Fruit fly (Drosophila melanogaster) whole organism, embryonic: ENCODE data around the gene cnc.

ENCODE experiments used
- Antp ChIP-seq: fragments of 200-800 bp; sonication (Bioruptor generic); optimal IDR thresholded peaks from 3 replicates; lab custom pipeline; 2016; ENCODE audit warnings: missing biosample characterization, missing genetic modification characterization
- Bdp1 ChIP-seq: fragments of 200-800 bp; sonication (Bioruptor generic); optimal IDR thresholded peaks from 3 replicates; lab custom pipeline; 2016; ENCODE audit warnings: missing biosample characterization, missing genetic modification characterization
- CG1024 ChIP-seq: fragments of 200-800 bp; sonication (Bioruptor generic); IDR thresholded peaks from 2 replicates; pipeline ENCODE4 v1.3.6; 2022; ENCODE audit warnings: missing biosample characterization, missing genetic modification characterization
- CG11456 ChIP-seq: fragments of 200-800 bp; sonication (Bioruptor generic); IDR thresholded peaks from 3 replicates; pipeline ENCODE4 v1.3.6; 2022; ENCODE audit warnings: missing biosample characterization, missing genetic modification characterization
- CG1233 ChIP-seq: fragments of 200-800 bp; sonication (Bioruptor generic); optimal IDR thresholded peaks from 4 replicates; lab custom pipeline; 2018; ENCODE audit warnings: missing biosample characterization, mild to moderate bottlenecking, missing genetic modification characterization
- CG12659 ChIP-seq: fragments of 200-800 bp; sonication (Bioruptor generic); optimal IDR thresholded peaks from 3 replicates; lab custom pipeline; 2017; ENCODE audit warnings: mild to moderate bottlenecking, missing biosample characterization, missing genetic modification reagents, missing genetic modification characterization
- CG1832 ChIP-seq: fragments of 200-800 bp; sonication (Bioruptor generic); optimal IDR thresholded peaks from 2 replicates; lab custom pipeline; 2017; ENCODE audit warnings: missing biosample characterization, mild to moderate bottlenecking, missing genetic modification characterization, inconsistent platforms
- CG18599 ChIP-seq: fragments of 200-800 bp; sonication (Bioruptor generic); optimal IDR thresholded peaks from 3 replicates; lab custom pipeline; 2017; ENCODE audit warnings: missing biosample characterization, missing genetic modification characterization, mild to moderate bottlenecking, moderate library complexity, missing genetic modification reagents
- CG2129 ChIP-seq: fragments of 200-800 bp; sonication (Bioruptor generic); IDR thresholded peaks from 2 replicates; pipeline ENCODE4 v1.3.6; 2022; ENCODE audit warnings: missing biosample characterization, missing genetic modification characterization; ENCODE audit not compliant: partially characterized antibody
- CG31441 ChIP-seq: fragments of 200-800 bp; sonication (Bioruptor generic); IDR thresholded peaks from 2 replicates; pipeline ENCODE4 v1.3.6; 2022; ENCODE audit warnings: missing biosample characterization, missing genetic modification characterization
- CG3407 ChIP-seq: fragments of 200-800 bp; sonication (Bioruptor generic); optimal IDR thresholded peaks from 2 replicates; lab custom pipeline; 2018; ENCODE audit warnings: missing biosample characterization, mild to moderate bottlenecking, missing genetic modification characterization
- CG4404 ChIP-seq: fragments of 200-800 bp; sonication (Bioruptor generic); IDR thresholded peaks from 2 replicates; pipeline ENCODE4 v1.3.6; 2022; ENCODE audit warnings: missing biosample characterization, missing genetic modification characterization
- CG7963 ChIP-seq: fragments of 200-800 bp; sonication (Bioruptor generic); IDR thresholded peaks from 3 replicates; pipeline ENCODE4 v1.3.6; 2022; ENCODE audit warnings: missing biosample characterization, missing genetic modification characterization; ENCODE audit not compliant: partially characterized antibody
- CG9609 ChIP-seq: fragments of 200-800 bp; sonication (Bioruptor generic); optimal IDR thresholded peaks from 3 replicates; lab custom pipeline; 2016; ENCODE audit warnings: missing biosample characterization, missing genetic modification characterization
- CTCF ChIP-seq: fragments of 200-800 bp; sonication (Bioruptor generic); optimal IDR thresholded peaks from 2 replicates; lab custom pipeline; 2017; ENCODE audit warnings: missing biosample characterization, mild to moderate bottlenecking, missing genetic modification characterization, moderate library complexity
- Dip3 ChIP-seq: fragments of 200-800 bp; sonication (Bioruptor generic); optimal IDR thresholded peaks from 3 replicates; lab custom pipeline; 2016; ENCODE audit warnings: missing biosample characterization, missing genetic modification characterization
- Dll ChIP-seq: fragments of 200-800 bp; sonication (Bioruptor generic); IDR thresholded peaks from 4 replicates; pipeline ENCODE4 v1.3.6; 2022; ENCODE audit warnings: missing biosample characterization, missing genetic modification characterization; ENCODE audit not compliant: partially characterized antibody
- Doc2 ChIP-seq: fragments of 200-800 bp; sonication (Bioruptor generic); IDR thresholded peaks from 2 replicates; pipeline ENCODE4 v1.3.6; 2022; ENCODE audit warnings: missing biosample characterization, missing genetic modification characterization
- Eip74EF ChIP-seq, 2 experiments: fragments of 200-800 bp in 1 of 2; fragments of >200 bp in 1 of 2; sonication (Bioruptor generic) in 1 of 2; optimal IDR thresholded peaks; 2 replicates each; lab custom pipeline; 2017 to 2019; ENCODE audit warnings: missing biosample characterization in 2 of 2, missing genetic modification characterization in 2 of 2, mild to moderate bottlenecking in 1 of 2, moderate library complexity in 1 of 2
- Gsc ChIP-seq: fragments of 200-800 bp; sonication (Bioruptor generic); IDR thresholded peaks from 2 replicates; pipeline ENCODE4 v1.3.6; 2022; ENCODE audit warnings: missing biosample characterization, missing genetic modification characterization
- HHEX ChIP-seq: fragments of 200-800 bp; sonication (Bioruptor generic); optimal IDR thresholded peaks from 3 replicates; lab custom pipeline; 2017; ENCODE audit warnings: missing biosample characterization, mild to moderate bottlenecking, missing genetic modification characterization, missing genetic modification reagents
- HLHmδ ChIP-seq: fragments of 200-800 bp; sonication (Bioruptor generic); optimal IDR thresholded peaks from 2 replicates; lab custom pipeline; 2018; ENCODE audit warnings: missing biosample characterization, mild to moderate bottlenecking, missing genetic modification characterization, moderate library complexity
- MTF-1 ChIP-seq: fragments of 200-800 bp; sonication (Bioruptor generic); optimal IDR thresholded peaks from 2 replicates; lab custom pipeline; 2018; ENCODE audit warnings: missing biosample characterization, mild to moderate bottlenecking, missing genetic modification characterization, borderline replicate concordance
- NfI ChIP-seq: fragments of 200-800 bp; sonication (Bioruptor generic); optimal IDR thresholded peaks from 3 replicates; lab custom pipeline; 2018; ENCODE audit warnings: missing biosample characterization, mild to moderate bottlenecking, missing genetic modification characterization, moderate library complexity
- PHDP ChIP-seq: fragments of 200-800 bp; sonication (Bioruptor generic); optimal IDR thresholded peaks from 3 replicates; lab custom pipeline; 2018; ENCODE audit warnings: missing biosample characterization, mild to moderate bottlenecking, missing genetic modification characterization, moderate library complexity
- Ravus ChIP-seq: fragments of 200-800 bp; sonication (Bioruptor generic); IDR thresholded peaks from 2 replicates; pipeline ENCODE4 v1.3.6; 2022; ENCODE audit warnings: missing biosample characterization, missing genetic modification characterization
- Taf1 ChIP-seq: fragments of 200-800 bp; sonication (Bioruptor generic); IDR thresholded peaks from 2 replicates; pipeline ENCODE4 v1.3.6; 2022; ENCODE audit warnings: missing biosample characterization, missing genetic modification characterization
- Usf ChIP-seq: fragments of 200-800 bp; sonication (Bioruptor generic); optimal IDR thresholded peaks from 2 replicates; lab custom pipeline; 2017; ENCODE audit warnings: missing genotype, missing biosample characterization, missing genetic modification characterization
- bigmax ChIP-seq: fragments of 200-800 bp; sonication (Bioruptor generic); optimal IDR thresholded peaks from 2 replicates; lab custom pipeline; 2018; ENCODE audit warnings: missing biosample characterization, mild to moderate bottlenecking, missing genetic modification characterization
- cg ChIP-seq: fragments of 200-800 bp; sonication (Bioruptor generic); optimal IDR thresholded peaks from 3 replicates; lab custom pipeline; 2019; ENCODE audit warnings: missing biosample characterization, mild to moderate bottlenecking, missing genetic modification characterization, moderate library complexity
- chinmo ChIP-seq: fragments of 200-800 bp; sonication (Bioruptor generic); IDR thresholded peaks from 4 replicates; pipeline ENCODE4 v1.3.6; 2022; ENCODE audit warnings: missing biosample characterization, missing genetic modification characterization; ENCODE audit not compliant: partially characterized antibody
- chm ChIP-seq: fragments of 200-800 bp; sonication (Bioruptor generic); IDR thresholded peaks from 2 replicates; pipeline ENCODE4 v1.3.6; 2022; ENCODE audit warnings: missing biosample characterization, missing genetic modification characterization
- ci ChIP-seq: fragments of 200-800 bp; sonication (Bioruptor generic); IDR thresholded peaks from 3 replicates; pipeline ENCODE4 v1.3.6; 2022; ENCODE audit warnings: missing biosample characterization, missing genetic modification characterization
- crc ChIP-seq: fragments of 200-800 bp; sonication (Bioruptor generic); optimal IDR thresholded peaks from 2 replicates; lab custom pipeline; 2016; ENCODE audit warnings: missing biosample characterization, missing genetic modification characterization
- hth ChIP-seq: fragments of >200 bp; optimal IDR thresholded peaks from 2 replicates; lab custom pipeline; 2017; ENCODE audit warnings: inconsistent platforms
- jigr1 ChIP-seq: fragments of 200-800 bp; sonication (Bioruptor generic); IDR thresholded peaks from 3 replicates; pipeline ENCODE4 v1.3.6; 2022; ENCODE audit warnings: missing biosample characterization, missing genetic modification characterization
- maf-S ChIP-seq: fragments of 200-800 bp; sonication (Bioruptor generic); optimal IDR thresholded peaks from 2 replicates; lab custom pipeline; 2016; ENCODE audit warnings: missing biosample characterization, missing genetic modification characterization
- nerfin-1 ChIP-seq: fragments of 200-800 bp; sonication (Bioruptor generic); optimal IDR thresholded peaks from 3 replicates; lab custom pipeline; 2019; ENCODE audit warnings: missing biosample characterization, mild to moderate bottlenecking, missing genetic modification characterization, moderate library complexity
- onecut ChIP-seq: fragments of 200-800 bp; sonication (Bioruptor generic); IDR thresholded peaks from 2 replicates; pipeline ENCODE4 v1.3.6; 2022; ENCODE audit warnings: missing biosample characterization, missing genetic modification characterization
- pan ChIP-seq, 4 experiments: fragments of >200 bp in 3 of 4; fragments of 200-800 bp in 1 of 4; sonication (Bioruptor generic) in 1 of 4; optimal IDR thresholded peaks in 3 of 4; IDR thresholded peaks in 1 of 4; 2 replicates each; pipeline versions ENCODE4 v1.3.6 to Lab custom; 2017 to 2022; ENCODE audit warnings: missing biosample characterization in 2 of 4, missing genetic modification characterization in 2 of 4, mixed read lengths in 1 of 4
- pfk ChIP-seq: fragments of 200-800 bp; sonication (Bioruptor generic); optimal IDR thresholded peaks from 2 replicates; lab custom pipeline; 2018; ENCODE audit warnings: missing biosample characterization, mild to moderate bottlenecking, missing genetic modification characterization, moderate library complexity
- ro ChIP-seq: fragments of 200-800 bp; sonication (Bioruptor generic); IDR thresholded peaks from 2 replicates; pipeline ENCODE4 v1.3.6; 2022; ENCODE audit warnings: missing biosample characterization, missing genetic modification characterization
- run ChIP-seq: fragments of 200-800 bp; sonication (Bioruptor generic); optimal IDR thresholded peaks from 3 replicates; lab custom pipeline; 2018; ENCODE audit warnings: missing biosample characterization, mild to moderate bottlenecking, missing genetic modification characterization
- sr ChIP-seq: fragments of 200-800 bp; sonication (Bioruptor generic); IDR thresholded peaks from 3 replicates; pipeline ENCODE4 v1.3.6; 2022; ENCODE audit warnings: missing biosample characterization, missing genetic modification characterization
- stc ChIP-seq: fragments of 200-800 bp; sonication (Bioruptor generic); IDR thresholded peaks from 2 replicates; pipeline ENCODE4 v1.3.6; 2022; ENCODE audit warnings: missing biosample characterization, missing genetic modification characterization
- tio ChIP-seq: fragments of 200-800 bp; sonication (Bioruptor generic); optimal IDR thresholded peaks from 2 replicates; lab custom pipeline; 2017; ENCODE audit warnings: missing biosample characterization, missing genetic modification characterization, inconsistent platforms
- ttk ChIP-seq: fragments of 200-800 bp; sonication (Bioruptor generic); IDR thresholded peaks from 2 replicates; pipeline ENCODE4 v2.1.2; 2022; ENCODE audit warnings: missing biosample characterization, missing genetic modification characterization
- unc-4 ChIP-seq: fragments of 200-800 bp; sonication (Bioruptor generic); IDR thresholded peaks from 2 replicates; pipeline ENCODE4 v1.3.6; 2022; ENCODE audit warnings: missing biosample characterization, missing genetic modification characterization; ENCODE audit not compliant: partially characterized antibody
- vnd ChIP-seq: fragments of 200-800 bp; sonication (Bioruptor generic); IDR thresholded peaks from 3 replicates; pipeline ENCODE4 v1.3.6; 2022; ENCODE audit warnings: missing biosample characterization, missing genetic modification characterization; ENCODE audit not compliant: partially characterized antibody
- zen2 ChIP-seq: fragments of 200-800 bp; sonication (Bioruptor generic); IDR thresholded peaks from 3 replicates; pipeline ENCODE4 v1.3.6; 2022; ENCODE audit warnings: missing biosample characterization, missing genetic modification characterization; ENCODE audit not compliant: partially characterized antibody

cnc gene

dm6 chr3R:23211745-23212254 is 14.7 kb downstream of the cnc start (continued):
- TF ChIP-seq maf-S (GFP tag; lab: Kevin White, UChicago) (peak; percentile 43), CG3407 (peak; percentile 5), ttk (GFP tag; lab: Robert Waterston, UW) (peak; percentile 21; the same call in 1 of the 2 replicates), Eip74EF (GFP tag; optimal IDR thresholded peaks at IDR 0.05; lab: Kevin White, UChicago) (peak in 1 of 2 experiments; percentile 53), HLHmδ (no peak), cg (GFP tag; lab: Kevin White, UChicago) (peak; percentile 32), CG9609 (GFP tag; lab: Kevin White, UChicago) (no peak), jigr1 (no peak), run (no peak), Bdp1 (no peak), Gsc (GFP tag; lab: Robert Waterston, UW) (no peak), bigmax (GFP tag; lab: Kevin White, UChicago) (no peak), pan (optimal IDR thresholded peaks at IDR 0.05; lab: Kevin White, UChicago) (no peak), pan (GFP tag; optimal IDR thresholded peaks at IDR 0.05 in 1 of 2, IDR thresholded peaks at IDR 0.05 in 1 of 2) (peak in 1 of 2 experiments; percentile 15), CG11456 (GFP tag; lab: Robert Waterston, UW) (no peak), vnd (GFP tag; lab: Robert Waterston, UW) (no peak), CG1024 (GFP tag; lab: Robert Waterston, UW) (no peak), CG1233 (GFP tag; lab: Kevin White, UChicago) (peak; percentile 9), CG7963 (no peak), CG1832 (GFP tag; lab: Kevin White, UChicago) (peak; percentile 66), sr (GFP tag; lab: Robert Waterston, UW) (no peak), zen2 (GFP tag; lab: Robert Waterston, UW) (no peak), PHDP (tag; lab: Kevin White, UChicago) (peak; percentile 41), chinmo (GFP tag; lab: Robert Waterston, UW) (no peak), nerfin-1 (tag; lab: Kevin White, UChicago) (peak; percentile 42), chm (GFP tag; lab: Robert Waterston, UW) (0 out of 2 replicates have a peak, but pooled peaks have one; percentile 9), CG31441 (peak; percentile 61), NfI (peak; percentile 5), hth (lab: Kevin White, UChicago) (no peak), MTF-1 (GFP tag; lab: Kevin White, UChicago) (no peak), Ravus (no peak), Antp (no peak), tio (GFP tag; lab: Kevin White, UChicago) (peak; percentile 3), crc (GFP tag; lab: Kevin White, UChicago) (peak; percentile 15), onecut (GFP tag; lab: Robert Waterston, UW) (peak; percentile 24; the same call in 1 of the 2 replicates), Dip3 (GFP tag; lab: Kevin White, UChicago) (peak; percentile 4), Taf1 (GFP tag; lab: Robert Waterston, UW) (no peak), Usf (GFP tag; lab: Kevin White, UChicago) (no peak), ci (GFP tag; lab: Robert Waterston, UW) (no peak), CG4404 (GFP tag; lab: Robert Waterston, UW) (peak; percentile 38; the same call in 1 of the 2 replicates), HHEX (GFP tag; lab: Kevin White, UChicago) (peak; percentile 54), ro (GFP tag; lab: Robert Waterston, UW) (no peak), CTCF (no peak), Doc2 (GFP tag; lab: Robert Waterston, UW) (no peak), CG18599 (peak; percentile 88), unc-4 (GFP tag; lab: Robert Waterston, UW) (no peak), Dll (GFP tag; lab: Robert Waterston, UW) (no peak), CG12659 (GFP tag; lab: Kevin White, UChicago) (peak; percentile 21), pfk (GFP tag; lab: Kevin White, UChicago) (no peak), stc (GFP tag; lab: Robert Waterston, UW) (no peak), CG2129 (GFP tag; lab: Robert Waterston, UW) (no peak)
